Fruit fly (Drosophila melanogaster) whole organism, embryonic: ENCODE measurements around the gene CG32040.

ENCODE experiments used
- Abd-B ChIP-seq: fragments of 200-800 bp; sonication (Bioruptor generic); optimal IDR thresholded peaks from 2 replicates; lab custom pipeline; 2018; ENCODE audit warnings: missing biosample characterization, mild to moderate bottlenecking, missing genetic modification characterization, moderate library complexity
- Blimp-1 ChIP-seq: fragments of 200-800 bp; sonication (Bioruptor generic); optimal IDR thresholded peaks from 3 replicates; lab custom pipeline; 2018; ENCODE audit warnings: missing biosample characterization, missing genetic modification characterization, mild to moderate bottlenecking, moderate library complexity, missing genetic modification reagents
- BtbVII ChIP-seq: fragments of 200-800 bp; sonication (Bioruptor generic); optimal IDR thresholded peaks from 3 replicates; lab custom pipeline; 2017; ENCODE audit warnings: missing biosample characterization, mild to moderate bottlenecking, missing genetic modification characterization
- CG10267 ChIP-seq: fragments of 200-800 bp; sonication (Bioruptor generic); optimal IDR thresholded peaks from 2 replicates; lab custom pipeline; 2018; ENCODE audit warnings: missing biosample characterization, mild to moderate bottlenecking, missing genetic modification characterization, moderate library complexity
- CG10959 ChIP-seq: fragments of 200-800 bp; sonication (Bioruptor generic); IDR thresholded peaks from 2 replicates; pipeline ENCODE4 v1.3.6; 2022; ENCODE audit warnings: missing biosample characterization, missing genetic modification characterization
- CG12104 ChIP-seq: fragments of 200-800 bp; sonication (Bioruptor generic); optimal IDR thresholded peaks from 3 replicates; lab custom pipeline; 2016; ENCODE audit warnings: missing biosample characterization, missing genetic modification characterization
- CG13296 ChIP-seq: fragments of 200-800 bp; sonication (Bioruptor generic); optimal IDR thresholded peaks from 3 replicates; lab custom pipeline; 2018; ENCODE audit warnings: missing biosample characterization, mild to moderate bottlenecking, missing genetic modification characterization
- CG14965 ChIP-seq: fragments of 200-800 bp; sonication (Bioruptor generic); optimal IDR thresholded peaks from 2 replicates; lab custom pipeline; 2016; ENCODE audit warnings: missing biosample characterization, missing genetic modification characterization, borderline replicate concordance
- CG1603 ChIP-seq: fragments of 200-800 bp; sonication (Bioruptor generic); optimal IDR thresholded peaks from 2 replicates; lab custom pipeline; 2019; ENCODE audit warnings: missing biosample characterization, mild to moderate bottlenecking, missing genetic modification characterization, moderate library complexity
- CG18011 ChIP-seq: fragments of 200-800 bp; sonication (Bioruptor generic); optimal IDR thresholded peaks from 2 replicates; lab custom pipeline; 2017; ENCODE audit warnings: missing biosample characterization, missing genetic modification characterization, mild to moderate bottlenecking, moderate library complexity, missing genotype
- CG18476 ChIP-seq: fragments of 200-800 bp; sonication (Bioruptor generic); optimal IDR thresholded peaks from 2 replicates; lab custom pipeline; 2016; ENCODE audit warnings: missing biosample characterization, mild to moderate bottlenecking, missing genetic modification characterization
- CG2202 ChIP-seq: fragments of 200-800 bp; sonication (Bioruptor generic); optimal IDR thresholded peaks from 2 replicates; lab custom pipeline; 2018; ENCODE audit warnings: missing biosample characterization, mild to moderate bottlenecking, missing genetic modification characterization
- CG31388 ChIP-seq: fragments of 200-800 bp; sonication (Bioruptor generic); optimal IDR thresholded peaks from 2 replicates; lab custom pipeline; 2016; ENCODE audit warnings: missing biosample characterization, missing genetic modification characterization
- CG32772 ChIP-seq: fragments of 200-800 bp; sonication (Bioruptor generic); IDR thresholded peaks from 2 replicates; pipeline ENCODE4 v1.3.6; 2022; ENCODE audit warnings: missing biosample characterization, missing genetic modification characterization
- CG34376 ChIP-seq: fragments of 200-800 bp; sonication (Bioruptor generic); optimal IDR thresholded peaks from 2 replicates; lab custom pipeline; 2018; ENCODE audit warnings: missing biosample characterization, mild to moderate bottlenecking, missing genetic modification characterization
- CG43689 ChIP-seq: fragments of 200-800 bp; sonication (Bioruptor generic); IDR thresholded peaks from 2 replicates; pipeline ENCODE4 v1.3.6; 2022; ENCODE audit warnings: missing biosample characterization, missing genetic modification characterization
- CG6654 ChIP-seq: fragments of 200-800 bp; sonication (Bioruptor generic); optimal IDR thresholded peaks from 2 replicates; lab custom pipeline; 2017; ENCODE audit warnings: missing biosample characterization, mild to moderate bottlenecking, missing genetic modification characterization
- CG6689 ChIP-seq: fragments of 200-800 bp; sonication (Bioruptor generic); IDR thresholded peaks from 2 replicates; pipeline ENCODE4 v1.3.6; 2022; ENCODE audit warnings: missing biosample characterization, missing genetic modification characterization
- CG6765 ChIP-seq: fragments of 200-800 bp; sonication (Bioruptor generic); optimal IDR thresholded peaks from 3 replicates; lab custom pipeline; 2017; ENCODE audit warnings: missing biosample characterization, mild to moderate bottlenecking, missing genetic modification characterization
- CG7839 ChIP-seq: fragments of 200-800 bp; sonication (Bioruptor generic); optimal IDR thresholded peaks from 3 replicates; lab custom pipeline; 2018; ENCODE audit warnings: missing biosample characterization, mild to moderate bottlenecking, missing genetic modification characterization, moderate library complexity
- CG8765 ChIP-seq: fragments of 200-800 bp; sonication (Bioruptor generic); IDR thresholded peaks from 2 replicates; pipeline ENCODE4 v1.3.6; 2022; ENCODE audit warnings: missing biosample characterization, missing genetic modification characterization
- D19B ChIP-seq: fragments of 200-800 bp; sonication (Bioruptor generic); optimal IDR thresholded peaks from 2 replicates; lab custom pipeline; 2017; ENCODE audit warnings: missing biosample characterization, mild to moderate bottlenecking, missing genetic modification characterization
- Drgx ChIP-seq: fragments of 200-800 bp; sonication (Bioruptor generic); IDR thresholded peaks from 2 replicates; pipeline ENCODE4 v1.3.6; 2022; ENCODE audit warnings: missing biosample characterization, missing genetic modification characterization
- Mad ChIP-seq: fragments of 200-800 bp; sonication (Bioruptor generic); optimal IDR thresholded peaks from 2 replicates; lab custom pipeline; 2016; ENCODE audit warnings: missing biosample characterization, missing genetic modification characterization
- NC2α ChIP-seq: fragments of 200-800 bp; sonication (Bioruptor generic); optimal IDR thresholded peaks from 2 replicates; lab custom pipeline; 2016; ENCODE audit warnings: missing biosample characterization, missing genetic modification characterization
- NFAT ChIP-seq: fragments of 200-800 bp; sonication (Bioruptor generic); IDR thresholded peaks from 2 replicates; pipeline ENCODE4 v1.3.6; 2022; ENCODE audit warnings: missing biosample characterization, missing genetic modification characterization
- NK7.1 ChIP-seq: fragments of 200-800 bp; sonication (Bioruptor generic); optimal IDR thresholded peaks from 3 replicates; lab custom pipeline; 2016; ENCODE audit warnings: missing biosample characterization, missing genetic modification characterization
- Optix ChIP-seq: fragments of 200-800 bp; sonication (Bioruptor generic); IDR thresholded peaks from 3 replicates; pipeline ENCODE4 v1.3.6; 2022; ENCODE audit warnings: missing biosample characterization, missing genetic modification characterization
- Ravus ChIP-seq: fragments of 200-800 bp; sonication (Bioruptor generic); IDR thresholded peaks from 2 replicates; pipeline ENCODE4 v1.3.6; 2022; ENCODE audit warnings: missing biosample characterization, missing genetic modification characterization
- Rx ChIP-seq: fragments of 200-800 bp; sonication (Bioruptor generic); IDR thresholded peaks from 2 replicates; pipeline ENCODE4 v1.3.6; 2022; ENCODE audit warnings: missing biosample characterization, missing genetic modification characterization
- Vsx1 ChIP-seq: fragments of 200-800 bp; sonication (Bioruptor generic); optimal IDR thresholded peaks from 2 replicates; lab custom pipeline; 2017; ENCODE audit warnings: missing biosample characterization, mild to moderate bottlenecking, missing genetic modification characterization, missing genetic modification reagents
- amos ChIP-seq: fragments of 200-800 bp; sonication (Bioruptor generic); IDR thresholded peaks from 2 replicates; pipeline ENCODE4 v1.3.6; 2022; ENCODE audit warnings: missing biosample characterization, missing genetic modification characterization; ENCODE audit not compliant: partially characterized antibody
- btn ChIP-seq: fragments of 200-800 bp; sonication (Bioruptor generic); optimal IDR thresholded peaks from 2 replicates; lab custom pipeline; 2016; ENCODE audit warnings: missing biosample characterization, missing genetic modification characterization
- ci ChIP-seq: fragments of 200-800 bp; sonication (Bioruptor generic); IDR thresholded peaks from 3 replicates; pipeline ENCODE4 v1.3.6; 2022; ENCODE audit warnings: missing biosample characterization, missing genetic modification characterization
- da ChIP-seq: fragments of 200-800 bp; sonication (Bioruptor generic); optimal IDR thresholded peaks from 2 replicates; lab custom pipeline; 2016; ENCODE audit warnings: missing biosample characterization, missing genetic modification characterization
- fd96Cb ChIP-seq: fragments of 200-800 bp; sonication (Bioruptor generic); optimal IDR thresholded peaks from 2 replicates; lab custom pipeline; 2018; ENCODE audit warnings: missing biosample characterization, mild to moderate bottlenecking, missing genetic modification characterization, moderate library complexity
- gt ChIP-seq: fragments of 200-800 bp; sonication (Bioruptor generic); IDR thresholded peaks from 2 replicates; pipeline ENCODE4 v1.3.6; 2022; ENCODE audit warnings: missing biosample characterization, missing genetic modification characterization
- hb ChIP-seq: fragments of 200-800 bp; sonication (Bioruptor generic); IDR thresholded peaks from 3 replicates; pipeline ENCODE4 v1.3.6; 2022; ENCODE audit warnings: missing biosample characterization, missing genetic modification characterization; ENCODE audit not compliant: partially characterized antibody
- ken ChIP-seq: fragments of 200-800 bp; sonication (Bioruptor generic); IDR thresholded peaks from 3 replicates; pipeline ENCODE4 v1.3.6; 2022; ENCODE audit warnings: missing biosample characterization, missing genetic modification characterization
- lbe ChIP-seq: fragments of 200-800 bp; sonication (Bioruptor generic); optimal IDR thresholded peaks from 2 replicates; lab custom pipeline; 2016; ENCODE audit warnings: missing biosample characterization, mild to moderate bottlenecking, missing genetic modification characterization
- lola ChIP-seq, 3 experiments: fragments of >200 bp in 2 of 3; fragments of 200-800 bp in 1 of 3; sonication (Bioruptor generic) in 1 of 3; optimal IDR thresholded peaks; 2 replicates each; lab custom pipeline; 2017 to 2019; ENCODE audit warnings: missing biosample characterization in 3 of 3, missing genetic modification characterization in 3 of 3, mild to moderate bottlenecking in 1 of 3, moderate library complexity in 1 of 3
- luna ChIP-seq: fragments of 200-800 bp; sonication (Bioruptor generic); optimal IDR thresholded peaks from 2 replicates; lab custom pipeline; 2016; ENCODE audit warnings: missing biosample characterization, missing genetic modification characterization
- pfk ChIP-seq: fragments of 200-800 bp; sonication (Bioruptor generic); optimal IDR thresholded peaks from 2 replicates; lab custom pipeline; 2018; ENCODE audit warnings: missing biosample characterization, mild to moderate bottlenecking, missing genetic modification characterization, moderate library complexity
- sc ChIP-seq, 3 experiments: fragments of >200 bp in 2 of 3; fragments of 200-800 bp in 1 of 3; sonication (Bioruptor generic) in 1 of 3; optimal IDR thresholded peaks; 2 replicates in 2 of 3; 3 replicates in 1 of 3; lab custom pipeline; 2017; ENCODE audit warnings: mild to moderate bottlenecking in 1 of 3, missing biosample characterization in 1 of 3, missing genetic modification characterization in 1 of 3, missing genetic modification reagents in 1 of 3
- schlank ChIP-seq: fragments of 200-800 bp; sonication (Bioruptor generic); optimal IDR thresholded peaks from 2 replicates; lab custom pipeline; 2018; ENCODE audit warnings: missing biosample characterization, mild to moderate bottlenecking, missing genetic modification characterization
- sd ChIP-seq: fragments of 200-800 bp; sonication (Bioruptor generic); optimal IDR thresholded peaks from 3 replicates; lab custom pipeline; 2018; ENCODE audit warnings: missing biosample characterization, mild to moderate bottlenecking, missing genetic modification characterization, moderate library complexity
- sob ChIP-seq: fragments of 200-800 bp; sonication (Bioruptor generic); IDR thresholded peaks from 2 replicates; pipeline ENCODE4 v1.3.6; 2022; ENCODE audit warnings: missing biosample characterization, missing genetic modification characterization
- usp ChIP-seq: fragments of >200 bp; optimal IDR thresholded peaks from 2 replicates; lab custom pipeline; 2017; ENCODE audit warnings: missing biosample characterization, missing genetic modification characterization
- zf30C ChIP-seq: fragments of 200-800 bp; sonication (Bioruptor generic); optimal IDR thresholded peaks from 3 replicates; lab custom pipeline; 2018; ENCODE audit warnings: missing biosample characterization, mild to moderate bottlenecking, missing genetic modification characterization

Gene CG32040

dm6 chr3L:9357830-9358712, 4.2 kb downstream of the CG32040 start (continued):
- no peak for TF ChIP-seq fd96Cb (tag; lab: Kevin White, UChicago)
- no peak for TF ChIP-seq Rx (GFP tag; lab: Robert Waterston, UW)
- no peak for TF ChIP-seq NFAT
- no peak for TF ChIP-seq CG18011
- TF ChIP-seq schlank (tag; lab: Kevin White, UChicago) = no peak
- TF ChIP-seq sob = no peak
- no peak for TF ChIP-seq CG18476 (GFP tag; lab: Kevin White, UChicago)
- no peak for TF ChIP-seq Ravus (GFP tag; lab: Robert Waterston, UW)
- no peak for TF ChIP-seq CG2202 (tag; lab: Kevin White, UChicago)
- no peak for TF ChIP-seq hb (GFP tag; lab: Robert Waterston, UW)
- TF ChIP-seq pfk (GFP tag; lab: Kevin White, UChicago) = no peak
- no peak for TF ChIP-seq CG43689 (GFP tag; lab: Robert Waterston, UW)
- TF ChIP-seq CG6765 (GFP tag; lab: Kevin White, UChicago) = no peak
- TF ChIP-seq CG32772 (GFP tag; lab: Robert Waterston, UW) = no peak
- no peak for TF ChIP-seq CG31388 (GFP tag; lab: Kevin White, UChicago)
- TF ChIP-seq usp (GFP tag; lab: Kevin White, UChicago) = no peak
- peak; percentile 23 for TF ChIP-seq lbe (GFP tag; lab: Kevin White, UChicago)
- no peak for TF ChIP-seq Optix
- TF ChIP-seq CG6654 (GFP tag; lab: Kevin White, UChicago) = no peak
- TF ChIP-seq ken (GFP tag; lab: Robert Waterston, UW) = no peak
- TF ChIP-seq Vsx1 = peak; percentile 75
- peak; percentile 87 for TF ChIP-seq sd (tag; lab: Kevin White, UChicago)
- no peak for TF ChIP-seq Mad (GFP tag; lab: Kevin White, UChicago)
- TF ChIP-seq da = no peak
- TF ChIP-seq CG10959 (GFP tag; lab: Robert Waterston, UW) = no peak
- TF ChIP-seq amos (GFP tag; lab: Robert Waterston, UW) = peak; percentile 16; the same call in 1 of the 2 replicates
- no peak for TF ChIP-seq CG14965 (GFP tag; lab: Kevin White, UChicago)
- no peak for TF ChIP-seq ci (GFP tag; lab: Robert Waterston, UW)
- TF ChIP-seq sc (optimal IDR thresholded peaks at IDR 0.05; lab: Kevin White, UChicago) = no peak
- TF ChIP-seq sc (GFP tag; optimal IDR thresholded peaks at IDR 0.05; lab: Kevin White, UChicago) = no peak
- no peak for TF ChIP-seq CG7839 (tag; lab: Kevin White, UChicago)
- no peak for TF ChIP-seq CG12104
- TF ChIP-seq BtbVII = no peak
- no peak for TF ChIP-seq NK7.1 (GFP tag; lab: Kevin White, UChicago)
- TF ChIP-seq CG8765 (GFP tag; lab: Robert Waterston, UW) = no peak
- TF ChIP-seq NC2α (GFP tag; lab: Kevin White, UChicago) = no peak
- no peak for TF ChIP-seq CG6689 (GFP tag; lab: Robert Waterston, UW)
- peak; percentile 58 for TF ChIP-seq CG34376
- no peak for TF ChIP-seq Abd-B (GFP tag; lab: Kevin White, UChicago)
- TF ChIP-seq Blimp-1 (GFP tag; lab: Kevin White, UChicago) = no peak
- no peak for TF ChIP-seq zf30C
- no peak for TF ChIP-seq CG1603
- TF ChIP-seq Drgx (GFP tag; lab: Robert Waterston, UW) = peak; percentile 44; the same call in 1 of the 2 replicates
- no peak for TF ChIP-seq luna (GFP tag; lab: Kevin White, UChicago)
- no peak for TF ChIP-seq lola (GFP tag; optimal IDR thresholded peaks at IDR 0.05; lab: Kevin White, UChicago)
- TF ChIP-seq btn = no peak
- TF ChIP-seq CG10267 (tag; lab: Kevin White, UChicago) = no peak
- TF ChIP-seq gt = no peak
- TF ChIP-seq D19B (GFP tag; lab: Kevin White, UChicago) = no peak
- no peak for TF ChIP-seq CG13296 (GFP tag; lab: Kevin White, UChicago)
